Worm (Caenorhabditis elegans): ENCODE results near the gene clec-179.

clec-179 gene

ce11 chrIV:7191745-7192144 lies 7.2 kb upstream of the clec-179 start, which contains the start of gene R13A1.5:
Gene R13A1.5 (minus strand): TSS chrIV:7191845.
- no peak for TF ChIP-seq ceh-28 (tag; optimal IDR thresholded peaks at IDR 0.05)
- TF ChIP-seq zag-1 (tag; optimal IDR thresholded peaks at IDR 0.05): no peak

ce11 chrIV:7190409-7190808 lies 5.9 kb upstream of the clec-179 start:
- TF ChIP-seq nhr-67 (tag; optimal IDR thresholded peaks at IDR 0.05) (no peak), ceh-28 (tag; optimal IDR thresholded peaks at IDR 0.05) (peak; percentile 18), sea-2 (GFP tag; optimal IDR thresholded peaks at IDR 0.05) (no peak), nhr-25 (tag; optimal IDR thresholded peaks at IDR 0.05) (no peak), jun-1 (tag; optimal IDR thresholded peaks at IDR 0.05) (peak; percentile 77), fkh-10 (GFP tag; optimal IDR thresholded peaks at IDR 0.05) (no peak), nhr-237 (tag; optimal IDR thresholded peaks at IDR 0.05) (no peak), lin-39 (tag; optimal IDR thresholded peaks at IDR 0.05) (no peak), snpc-4 (tag; optimal IDR thresholded peaks at IDR 0.05) (no peak), eor-1 (tag; optimal IDR thresholded peaks at IDR 0.05) (no peak), nhr-76 (tag; optimal IDR thresholded peaks at IDR 0.05) (no peak), pha-4 (tag; optimal IDR thresholded peaks at IDR 0.05) (no peak), ztf-4 (tag; optimal IDR thresholded peaks at IDR 0.05) (no peak), elt-2 (tag; optimal IDR thresholded peaks at IDR 0.05) (peak; percentile 94), egl-27 (tag; optimal IDR thresholded peaks at IDR 0.05) (no peak), elt-1 (tag; optimal IDR thresholded peaks at IDR 0.05) (no peak), ceh-9 (tag; optimal IDR thresholded peaks at IDR 0.05) (no peak), elt-3 (tag; optimal IDR thresholded peaks at IDR 0.05) (peak in 1 of 3 experiments; percentile 21), fos-1 (tag; optimal IDR thresholded peaks at IDR 0.05) (no peak), zag-1 (tag; optimal IDR thresholded peaks at IDR 0.05) (no peak), pqm-1 (tag; optimal IDR thresholded peaks at IDR 0.05) (peak; percentile 94)

ce11 chrIV:7188528-7189422 lies 4.3 kb upstream of the clec-179 start, which contains the start of gene srlf-7:
Gene srlf-7 (plus strand): TSS chrIV:7189287.
- no peak for TF ChIP-seq egl-27 (tag; optimal IDR thresholded peaks at IDR 0.05)
- peak; percentile 100 for TF ChIP-seq pqm-1 (tag; optimal IDR thresholded peaks at IDR 0.05)
- TF ChIP-seq mml-1 (tag; optimal IDR thresholded peaks at IDR 0.05): no peak
- peak; percentile 65 for TF ChIP-seq fkh-10 (GFP tag; optimal IDR thresholded peaks at IDR 0.05)
- peak; percentile 62 for TF ChIP-seq ceh-28 (tag; optimal IDR thresholded peaks at IDR 0.05)
- TF ChIP-seq nhr-23 (tag; optimal IDR thresholded peaks at IDR 0.05): peak; percentile 71
- peak; percentile 11 for TF ChIP-seq nhr-43 (tag; optimal IDR thresholded peaks at IDR 0.05; ENCODE audit: poor library complexity, severe bottlenecking)
- TF ChIP-seq skn-1 (tag; optimal IDR thresholded peaks at IDR 0.05): peak; percentile 55
- TF ChIP-seq eor-1 (tag; optimal IDR thresholded peaks at IDR 0.05): no peak
- peak; percentile 9 for TF ChIP-seq snpc-4 (tag; optimal IDR thresholded peaks at IDR 0.05)
- peak; percentile 97 for TF ChIP-seq pha-4 (tag; optimal IDR thresholded peaks at IDR 0.05)
- TF ChIP-seq daf-12 (tag; optimal IDR thresholded peaks at IDR 0.05): no peak
- TF ChIP-seq R02D3.7 (tag; optimal IDR thresholded peaks at IDR 0.05): no peak
- peak; percentile 30 to 89 (median 45) for TF ChIP-seq elt-3 (tag; optimal IDR thresholded peaks at IDR 0.05)
- TF ChIP-seq nhr-25 (tag; optimal IDR thresholded peaks at IDR 0.05): no peak
- no peak for TF ChIP-seq ztf-4 (tag; optimal IDR thresholded peaks at IDR 0.05)
- TF ChIP-seq jun-1 (tag; optimal IDR thresholded peaks at IDR 0.05): peak; percentile 88
- peak; percentile 99 for TF ChIP-seq elt-2 (tag; optimal IDR thresholded peaks at IDR 0.05)
- no peak for TF ChIP-seq fos-1 (tag; optimal IDR thresholded peaks at IDR 0.05)
- TF ChIP-seq lsy-12 (tag; optimal IDR thresholded peaks at IDR 0.05): no peak

- no peak for TF ChIP-seq nhr-76 (tag; optimal IDR thresholded peaks at IDR 0.05)
- TF ChIP-seq elt-2 (tag; optimal IDR thresholded peaks at IDR 0.05): no peak
- TF ChIP-seq lin-39 (tag; optimal IDR thresholded peaks at IDR 0.05): no peak
- TF ChIP-seq fos-1 (tag; optimal IDR thresholded peaks at IDR 0.05): no peak
- no peak for TF ChIP-seq elt-1 (tag; optimal IDR thresholded peaks at IDR 0.05)
- no peak for TF ChIP-seq mdl-1 (tag; optimal IDR thresholded peaks at IDR 0.05)
- no peak for TF ChIP-seq mml-1 (tag; optimal IDR thresholded peaks at IDR 0.05)
- no peak for TF ChIP-seq tbx-2 (tag; optimal IDR thresholded peaks at IDR 0.05)
- no peak for TF ChIP-seq jun-1 (tag; optimal IDR thresholded peaks at IDR 0.05)
- TF ChIP-seq sea-2 (GFP tag; optimal IDR thresholded peaks at IDR 0.05): no peak
- TF ChIP-seq ceh-28 (tag; optimal IDR thresholded peaks at IDR 0.05): no peak
- no peak for TF ChIP-seq nhr-11 (tag; optimal IDR thresholded peaks at IDR 0.05)
- no peak for TF ChIP-seq nhr-77 (tag; optimal IDR thresholded peaks at IDR 0.05)
Measured at ce11 chrIV:7188030-7188429, 3.5 kb upstream of the clec-179 start, which contains the start of gene C42D4.13. Gene C42D4.13 (minus strand): TSS chrIV:7188130.

All from whole organism, L3 larva.